Worm (Caenorhabditis elegans) whole organism, late embryonic: ENCODE results near the gene srab-25.

Source experiments
- C08G9.2 ChIP-seq: sonication (generic microtip); optimal IDR thresholded peaks from 2 replicates; lab custom pipeline; 2016; ENCODE audit warnings: mild to moderate bottlenecking, missing genetic modification characterization, moderate library complexity, missing compliant biosample characterization
- C38D4.7 ChIP-seq: fragments of 200-800 bp; sonication (Bioruptor generic); optimal IDR thresholded peaks from 2 replicates; lab custom pipeline; 2018; ENCODE audit warnings: mild to moderate bottlenecking, missing genetic modification characterization, moderate library complexity, missing compliant biosample characterization
- Y22D7AL.16 ChIP-seq: sonication (generic microtip); optimal IDR thresholded peaks from 2 replicates; lab custom pipeline; 2016; ENCODE audit warnings: missing genetic modification characterization, missing compliant biosample characterization
- ahr-1 ChIP-seq: sonication (generic microtip); optimal IDR thresholded peaks from 2 replicates; lab custom pipeline; 2016; ENCODE audit warnings: missing genetic modification characterization, missing compliant biosample characterization
- ceh-18 ChIP-seq: sonication (generic microtip); optimal IDR thresholded peaks from 2 replicates; lab custom pipeline; 2016; ENCODE audit warnings: missing genetic modification characterization, missing compliant biosample characterization
- ceh-19 ChIP-seq: fragments of 200-800 bp; sonication (Bioruptor generic); optimal IDR thresholded peaks from 2 replicates; lab custom pipeline; 2018; ENCODE audit warnings: mild to moderate bottlenecking, missing genetic modification characterization, missing compliant biosample characterization
- ceh-2 ChIP-seq: sonication (generic microtip); optimal IDR thresholded peaks from 2 replicates; lab custom pipeline; 2016; ENCODE audit warnings: missing genotype, missing genetic modification characterization, missing compliant biosample characterization
- ceh-22 ChIP-seq: sonication (generic microtip); optimal IDR thresholded peaks from 2 replicates; lab custom pipeline; 2017; ENCODE audit warnings: missing biosample characterization, missing genetic modification characterization
- ceh-31 ChIP-seq: sonication (generic microtip); optimal IDR thresholded peaks from 2 replicates; lab custom pipeline; 2016; ENCODE audit warnings: missing genetic modification characterization, missing compliant biosample characterization
- ceh-34 ChIP-seq: sonication (generic microtip); optimal IDR thresholded peaks from 2 replicates; lab custom pipeline; 2016; ENCODE audit warnings: mild to moderate bottlenecking, missing genetic modification characterization, missing compliant biosample characterization
- ceh-48 ChIP-seq: sonication (generic microtip); optimal IDR thresholded peaks from 2 replicates; lab custom pipeline; 2016; ENCODE audit warnings: missing genetic modification characterization, inconsistent platforms, missing compliant biosample characterization
- che-1 ChIP-seq: sonication (generic microtip); optimal IDR thresholded peaks from 2 replicates; lab custom pipeline; 2016; ENCODE audit warnings: mild to moderate bottlenecking, missing genetic modification characterization, missing compliant biosample characterization
- dmd-4 ChIP-seq: sonication (generic microtip); optimal IDR thresholded peaks from 2 replicates; lab custom pipeline; 2016; ENCODE audit warnings: borderline replicate concordance, missing genetic modification characterization, missing compliant biosample characterization
- elt-2 ChIP-seq: sonication (generic microtip); optimal IDR thresholded peaks from 2 replicates; lab custom pipeline; 2016; ENCODE audit warnings: missing genetic modification reagents, missing genetic modification characterization, missing compliant biosample characterization
- elt-4 ChIP-seq: sonication (generic microtip); optimal IDR thresholded peaks from 2 replicates; lab custom pipeline; 2016; ENCODE audit warnings: missing genetic modification characterization, missing compliant biosample characterization
- fkh-6 ChIP-seq: sonication (generic microtip); optimal IDR thresholded peaks from 2 replicates; lab custom pipeline; 2016; ENCODE audit warnings: missing genetic modification characterization, missing compliant biosample characterization
- hlh-15 ChIP-seq: sonication (generic microtip); optimal IDR thresholded peaks from 2 replicates; lab custom pipeline; 2016; ENCODE audit warnings: missing genetic modification characterization, missing compliant biosample characterization
- hlh-6 ChIP-seq: sonication (generic microtip); optimal IDR thresholded peaks from 2 replicates; lab custom pipeline; 2016; ENCODE audit warnings: missing genotype, missing genetic modification characterization, missing compliant biosample characterization
- lim-6 ChIP-seq: sonication (generic microtip); optimal IDR thresholded peaks from 2 replicates; lab custom pipeline; 2016; ENCODE audit warnings: missing genetic modification characterization, missing compliant biosample characterization
- lin-11 ChIP-seq: fragments of 200-800 bp; sonication (Bioruptor generic); optimal IDR thresholded peaks from 2 replicates; lab custom pipeline; 2018; ENCODE audit warnings: mild to moderate bottlenecking, missing genetic modification characterization, missing compliant biosample characterization
- mec-3 ChIP-seq: sonication (generic microtip); optimal IDR thresholded peaks from 2 replicates; lab custom pipeline; 2016; ENCODE audit warnings: borderline replicate concordance, missing genetic modification characterization, missing compliant biosample characterization
- nfya-1 ChIP-seq: sonication (generic microtip); optimal IDR thresholded peaks from 2 replicates; lab custom pipeline; 2017; ENCODE audit warnings: missing genetic modification characterization, mild to moderate bottlenecking, missing compliant biosample characterization, antibody characterized with exemption, moderate library complexity
- nhr-11 ChIP-seq: fragments of 150-350 bp; optimal IDR thresholded peaks from 2 replicates; lab custom pipeline; 2014; ENCODE audit warnings: missing biosample characterization, missing genetic modification characterization
- npax-4 ChIP-seq: sonication (generic microtip); optimal IDR thresholded peaks from 2 replicates; lab custom pipeline; 2016; ENCODE audit warnings: missing genetic modification characterization, missing compliant biosample characterization
- pat-9 ChIP-seq: fragments of 200-800 bp; sonication (Bioruptor generic); optimal IDR thresholded peaks from 2 replicates; lab custom pipeline; 2018; ENCODE audit warnings: mild to moderate bottlenecking, missing genetic modification characterization, moderate library complexity, missing compliant biosample characterization
- pros-1 ChIP-seq: fragments of 150-350 bp; optimal IDR thresholded peaks from 2 replicates; lab custom pipeline; 2014; ENCODE audit warnings: missing biosample characterization, missing genetic modification reagents, missing genetic modification characterization
- ref-2 ChIP-seq: sonication (generic microtip); optimal IDR thresholded peaks from 2 replicates; lab custom pipeline; 2016; ENCODE audit warnings: missing genetic modification characterization, missing compliant biosample characterization
- sox-2 ChIP-seq: fragments of 200-800 bp; sonication (Bioruptor generic); IDR thresholded peaks from 2 replicates; pipeline ENCODE4 v1.3.6; 2022; ENCODE audit warnings: missing genetic modification reagents, missing genetic modification characterization, missing compliant biosample characterization
- syd-9 ChIP-seq: sonication (generic microtip); optimal IDR thresholded peaks from 2 replicates; lab custom pipeline; 2016; ENCODE audit warnings: mild to moderate bottlenecking, missing genetic modification characterization, moderate library complexity, missing compliant biosample characterization
- tbx-2 ChIP-seq: sonication (generic microtip); optimal IDR thresholded peaks from 2 replicates; lab custom pipeline; 2016; ENCODE audit warnings: missing genetic modification characterization, missing compliant biosample characterization
- ttx-3 ChIP-seq: sonication (generic microtip); optimal IDR thresholded peaks from 2 replicates; lab custom pipeline; 2016; ENCODE audit warnings: missing genetic modification reagents, missing genetic modification characterization, missing compliant biosample characterization
- unc-42 ChIP-seq: sonication (generic microtip); optimal IDR thresholded peaks from 2 replicates; lab custom pipeline; 2016; ENCODE audit warnings: missing genotype, missing genetic modification characterization, missing compliant biosample characterization
- unc-55 ChIP-seq: sonication (generic microtip); optimal IDR thresholded peaks from 2 replicates; lab custom pipeline; 2017; ENCODE audit warnings: missing biosample characterization, missing genetic modification reagents, missing genetic modification characterization
- unc-86 ChIP-seq: sonication (generic microtip); optimal IDR thresholded peaks from 2 replicates; lab custom pipeline; 2016; ENCODE audit warnings: missing genetic modification characterization, missing compliant biosample characterization

Gene srab-25

ce11 chrV:1779994-1780393 is 39.0 kb upstream of the srab-25 start:
- TF ChIP-seq lin-11 = no peak
- TF ChIP-seq syd-9 (tag; lab: Kevin White, UChicago) = no peak
- no peak for TF ChIP-seq sox-2 (GFP tag; lab: Robert Waterston, UW)
- peak; percentile 85 for TF ChIP-seq nfya-1 (tag; lab: Kevin White, UChicago)

- no peak for TF ChIP-seq ceh-19 (GFP tag; lab: Kevin White, UChicago)
Measured at ce11 chrV:1779136-1779535, 38.2 kb upstream of the srab-25 start, which contains the start of gene F36H9.4. Gene F36H9.4, minus strand, starts transcription at chrV:1779236.

DNA sequence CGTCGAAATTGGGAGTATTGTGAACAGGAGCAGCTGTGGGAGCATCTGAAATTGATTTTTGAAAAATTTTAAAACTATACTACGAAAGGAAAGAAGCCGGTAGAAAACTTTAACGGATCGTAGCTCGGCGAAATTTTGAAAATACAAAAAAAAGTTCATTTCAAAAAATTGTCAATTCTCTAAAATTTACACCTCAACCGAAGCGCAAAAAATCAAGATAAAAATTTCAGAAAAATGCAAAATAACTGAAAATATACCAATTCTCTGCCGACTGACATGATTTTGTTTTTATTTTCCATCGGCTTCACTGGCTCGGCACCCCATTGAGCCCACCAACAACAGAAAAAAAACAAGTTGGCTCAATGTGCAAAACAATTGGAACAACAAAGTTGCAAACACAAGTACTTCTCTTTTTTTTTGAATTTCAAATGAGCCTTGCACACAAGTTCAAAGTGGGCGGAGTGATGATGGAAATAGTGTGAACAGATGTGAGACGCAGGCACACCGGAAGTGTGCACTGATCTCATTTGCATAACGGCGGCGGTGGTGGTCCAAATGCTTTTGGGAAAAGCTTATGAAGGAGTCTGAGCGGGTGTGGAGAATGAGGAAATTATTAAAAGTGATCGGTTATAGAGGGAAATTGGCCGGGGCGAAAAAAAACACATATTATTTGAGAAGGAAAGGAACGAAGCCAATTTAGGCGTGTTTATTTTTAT is 34.1 kb upstream of the srab-25 start, which contains the start of gene F36H9.7:
TSS of gene F36H9.7 (minus strand) at position 51 of the 716 bp plus-strand sequence.
- TF ChIP-seq unc-42 (tag; lab: Kevin White, UChicago) (peak; percentile 57), hlh-6 (tag; lab: Kevin White, UChicago) (no peak)
- TF ChIP-seq, all 69 proteins: peak for 1

DNA sequence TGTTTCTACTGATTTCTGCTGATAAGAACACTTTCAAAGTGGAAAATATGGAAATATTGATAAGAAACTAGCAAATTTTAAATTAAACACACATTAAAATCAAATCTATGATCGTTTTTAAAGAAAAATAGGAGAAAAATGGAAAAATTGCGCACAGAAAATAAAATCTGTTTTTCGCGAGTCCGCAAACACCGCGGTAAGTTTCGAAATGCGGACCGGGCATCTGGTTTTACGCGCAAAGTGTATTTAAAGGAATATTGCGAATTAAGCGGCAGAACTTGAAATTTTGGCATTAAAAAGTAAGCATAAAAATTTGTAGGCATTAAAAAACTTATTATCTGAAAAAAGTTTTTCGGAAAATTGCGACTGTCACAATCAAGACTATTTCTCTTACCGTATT is 32.1 kb upstream of the srab-25 start:
- TF ChIP-seq ahr-1 (tag; lab: Kevin White, UChicago) = no peak
- no peak for TF ChIP-seq pros-1
- no peak for TF ChIP-seq lim-6 (tag; lab: Kevin White, UChicago)
- TF ChIP-seq ceh-34 (tag; lab: Kevin White, UChicago) = no peak
- no peak for TF ChIP-seq fkh-6 (tag; lab: Kevin White, UChicago)
- TF ChIP-seq hlh-6 (tag; lab: Kevin White, UChicago) = no peak
- no peak for TF ChIP-seq ceh-22 (tag; lab: Kevin White, UChicago)
- no peak for TF ChIP-seq elt-2 (tag; lab: Kevin White, UChicago)
- no peak for TF ChIP-seq lin-11
- TF ChIP-seq npax-4 (tag; lab: Kevin White, UChicago) = no peak
- TF ChIP-seq hlh-15 = no peak
- no peak for TF ChIP-seq tbx-2 (tag; lab: Kevin White, UChicago)
- TF ChIP-seq syd-9 (tag; lab: Kevin White, UChicago) = no peak
- no peak for TF ChIP-seq ceh-48
- TF ChIP-seq ceh-19 (GFP tag; lab: Kevin White, UChicago) = no peak
- no peak for TF ChIP-seq Y22D7AL.16 (tag; lab: Kevin White, UChicago)
- no peak for TF ChIP-seq ceh-31

ce11 chrV:1771727-1772126 is 30.8 kb upstream of the srab-25 start, which contains the start of gene dhs-13:
Gene dhs-13, minus strand, starts transcription at chrV:1771734.
- peak; percentile 21 for TF ChIP-seq unc-55 (GFP tag; lab: Kevin White, UChicago)
- TF ChIP-seq unc-86 (tag; lab: Kevin White, UChicago) = no peak

- TF ChIP-seq ceh-18 = no peak
- TF ChIP-seq Y22D7AL.16 (tag; lab: Kevin White, UChicago) = no peak
- no peak for TF ChIP-seq pat-9 (tag; lab: Kevin White, UChicago)
- TF ChIP-seq npax-4 (tag; lab: Kevin White, UChicago) = no peak
- TF ChIP-seq ceh-2 = no peak
- no peak for TF ChIP-seq che-1 (tag; lab: Kevin White, UChicago)
- no peak for TF ChIP-seq dmd-4 (tag; lab: Kevin White, UChicago)
- no peak for TF ChIP-seq ref-2 (tag; lab: Kevin White, UChicago)
- TF ChIP-seq ceh-48 = no peak
- TF ChIP-seq mec-3 (tag; lab: Kevin White, UChicago) = no peak
- no peak for TF ChIP-seq ttx-3 (tag; lab: Kevin White, UChicago)
- TF ChIP-seq elt-4 = no peak
- no peak for TF ChIP-seq C38D4.7 (GFP tag; lab: Kevin White, UChicago)
- TF ChIP-seq nhr-11 = no peak
- no peak for TF ChIP-seq ahr-1 (tag; lab: Kevin White, UChicago)
- TF ChIP-seq C08G9.2 (tag; lab: Kevin White, UChicago) = no peak
- no peak for TF ChIP-seq unc-42 (tag; lab: Kevin White, UChicago)
Measured at ce11 chrV:1767427-1767826, 26.5 kb upstream of the srab-25 start.
